Fruit fly (Drosophila melanogaster) whole organism, embryonic: ENCODE measurements around the gene ATPsyngamma.

Experiments used
- Adf1 ChIP-seq: fragments of 200-800 bp; sonication (Bioruptor generic); IDR thresholded peaks from 2 replicates; pipeline ENCODE4 v1.3.6; 2022; ENCODE audit warnings: missing biosample characterization, missing genetic modification characterization
- Asciz ChIP-seq: fragments of 200-800 bp; sonication (Bioruptor generic); optimal IDR thresholded peaks from 2 replicates; lab custom pipeline; 2017; ENCODE audit warnings: missing biosample characterization, mild to moderate bottlenecking, missing genetic modification characterization, missing genetic modification reagents
- Blimp-1 ChIP-seq: fragments of 200-800 bp; sonication (Bioruptor generic); optimal IDR thresholded peaks from 3 replicates; lab custom pipeline; 2018; ENCODE audit warnings: missing biosample characterization, missing genetic modification characterization, mild to moderate bottlenecking, moderate library complexity, missing genetic modification reagents
- CG10147 ChIP-seq: fragments of 200-800 bp; sonication (Bioruptor generic); optimal IDR thresholded peaks from 2 replicates; lab custom pipeline; 2019; ENCODE audit warnings: missing biosample characterization, mild to moderate bottlenecking, missing genetic modification characterization, moderate library complexity
- CG10209 ChIP-seq: fragments of 200-800 bp; sonication (Bioruptor generic); optimal IDR thresholded peaks from 3 replicates; lab custom pipeline; 2017; ENCODE audit warnings: missing biosample characterization, mild to moderate bottlenecking, missing genetic modification characterization, missing genetic modification reagents
- CG10959 ChIP-seq: fragments of 200-800 bp; sonication (Bioruptor generic); IDR thresholded peaks from 2 replicates; pipeline ENCODE4 v1.3.6; 2022; ENCODE audit warnings: missing biosample characterization, missing genetic modification characterization
- CG12219 ChIP-seq: fragments of 200-800 bp; sonication (Bioruptor generic); optimal IDR thresholded peaks from 3 replicates; lab custom pipeline; 2018; ENCODE audit warnings: missing biosample characterization, mild to moderate bottlenecking, missing genetic modification characterization
- CG13287 ChIP-seq: fragments of 200-800 bp; sonication (Bioruptor generic); IDR thresholded peaks from 2 replicates; pipeline ENCODE4 v1.3.6; 2022; ENCODE audit warnings: missing biosample characterization, missing genetic modification characterization; ENCODE audit not compliant: partially characterized antibody
- CG14014 ChIP-seq: fragments of 200-800 bp; sonication (Bioruptor generic); IDR thresholded peaks from 2 replicates; pipeline ENCODE4 v1.3.6; 2022; ENCODE audit warnings: missing biosample characterization, missing genetic modification characterization
- CG14441 ChIP-seq: fragments of 200-800 bp; sonication (Bioruptor generic); IDR thresholded peaks from 2 replicates; pipeline ENCODE4 v1.3.6; 2022; ENCODE audit warnings: missing biosample characterization, missing genetic modification characterization
- CG15073 ChIP-seq: fragments of 200-800 bp; sonication (Bioruptor generic); optimal IDR thresholded peaks from 2 replicates; lab custom pipeline; 2016; ENCODE audit warnings: missing biosample characterization, missing genetic modification characterization
- CG15601 ChIP-seq: fragments of 200-800 bp; sonication (Bioruptor generic); optimal IDR thresholded peaks from 3 replicates; lab custom pipeline; 2019; ENCODE audit warnings: missing biosample characterization, mild to moderate bottlenecking, missing genetic modification characterization, moderate library complexity
- CG16779 ChIP-seq: fragments of 200-800 bp; sonication (Bioruptor generic); IDR thresholded peaks from 2 replicates; pipeline ENCODE4 v1.3.6; 2022; ENCODE audit warnings: missing biosample characterization, missing genetic modification characterization
- CG2199 ChIP-seq: fragments of 200-800 bp; sonication (Bioruptor generic); IDR thresholded peaks from 3 replicates; pipeline ENCODE4 v1.3.6; 2022; ENCODE audit warnings: missing biosample characterization, missing genetic modification characterization
- CG3065 ChIP-seq: fragments of 200-800 bp; sonication (Bioruptor generic); optimal IDR thresholded peaks from 2 replicates; lab custom pipeline; 2016; ENCODE audit warnings: missing biosample characterization, missing genetic modification characterization
- CG32532 ChIP-seq: fragments of 200-800 bp; sonication (Bioruptor generic); IDR thresholded peaks from 2 replicates; pipeline ENCODE4 v1.3.6; 2022; ENCODE audit warnings: missing biosample characterization, missing genetic modification characterization
- CG34376 ChIP-seq: fragments of 200-800 bp; sonication (Bioruptor generic); optimal IDR thresholded peaks from 2 replicates; lab custom pipeline; 2018; ENCODE audit warnings: missing biosample characterization, mild to moderate bottlenecking, missing genetic modification characterization
- CG42726 ChIP-seq: fragments of 200-800 bp; sonication (Bioruptor generic); IDR thresholded peaks from 2 replicates; pipeline ENCODE4 v1.3.6; 2022; ENCODE audit warnings: missing biosample characterization, missing genetic modification characterization; ENCODE audit not compliant: partially characterized antibody
- Dll ChIP-seq: fragments of 200-800 bp; sonication (Bioruptor generic); IDR thresholded peaks from 4 replicates; pipeline ENCODE4 v1.3.6; 2022; ENCODE audit warnings: missing biosample characterization, missing genetic modification characterization; ENCODE audit not compliant: partially characterized antibody
- ERR ChIP-seq: fragments of 200-800 bp; sonication (Bioruptor generic); optimal IDR thresholded peaks from 2 replicates; lab custom pipeline; 2016; ENCODE audit warnings: missing biosample characterization, missing genetic modification characterization
- Hey ChIP-seq: fragments of 200-800 bp; sonication (Bioruptor generic); optimal IDR thresholded peaks from 3 replicates; lab custom pipeline; 2018; ENCODE audit warnings: missing biosample characterization, mild to moderate bottlenecking, missing genetic modification characterization
- HmgZ ChIP-seq: fragments of 200-800 bp; sonication (Bioruptor generic); optimal IDR thresholded peaks from 2 replicates; lab custom pipeline; 2018; ENCODE audit warnings: missing biosample characterization, mild to moderate bottlenecking, missing genetic modification characterization
- Hr78 ChIP-seq, 2 experiments: fragments of 200-800 bp in 1 of 2; fragments of >200 bp in 1 of 2; sonication (Bioruptor generic) in 1 of 2; optimal IDR thresholded peaks; 2 replicates each; lab custom pipeline; 2017 to 2019; ENCODE audit warnings: missing biosample characterization in 2 of 2, missing genetic modification characterization in 2 of 2, mild to moderate bottlenecking in 1 of 2, moderate library complexity in 1 of 2
- Jarid2 ChIP-seq: fragments of 200-800 bp; sonication (Bioruptor generic); optimal IDR thresholded peaks from 3 replicates; lab custom pipeline; 2017; ENCODE audit warnings: mild to moderate bottlenecking, missing biosample characterization, missing genetic modification reagents, missing genetic modification characterization
- Med ChIP-seq: fragments of 200-800 bp; sonication (Bioruptor generic); peaks from one replicate; lab custom pipeline; 2016; ENCODE audit warnings: missing biosample characterization, missing genetic modification characterization, mild to moderate bottlenecking, inconsistent platforms, moderate library complexity
- Nf-YB ChIP-seq: fragments of 200-800 bp; sonication (Bioruptor generic); optimal IDR thresholded peaks from 3 replicates; lab custom pipeline; 2019; ENCODE audit warnings: missing biosample characterization, mild to moderate bottlenecking, missing genetic modification characterization, moderate library complexity
- Rfx ChIP-seq: fragments of 200-800 bp; sonication (Bioruptor generic); IDR thresholded peaks from 2 replicates; pipeline ENCODE4 v1.3.6; 2022; ENCODE audit warnings: missing biosample characterization, missing genetic modification characterization
- Scr ChIP-seq: fragments of 200-800 bp; sonication (Bioruptor generic); IDR thresholded peaks from 2 replicates; pipeline ENCODE4 v1.3.6; 2022; ENCODE audit warnings: missing biosample characterization, missing genetic modification characterization; ENCODE audit not compliant: partially characterized antibody
- Side ChIP-seq: fragments of 200-800 bp; sonication (Bioruptor generic); optimal IDR thresholded peaks from 2 replicates; lab custom pipeline; 2016; ENCODE audit warnings: missing biosample characterization, missing genetic modification characterization
- abd-A ChIP-seq: fragments of 200-800 bp; sonication (Bioruptor generic); optimal IDR thresholded peaks from 3 replicates; lab custom pipeline; 2019; ENCODE audit warnings: missing biosample characterization, mild to moderate bottlenecking, missing genetic modification characterization, moderate library complexity
- bowl ChIP-seq: fragments of 200-800 bp; sonication (Bioruptor generic); IDR thresholded peaks from 2 replicates; pipeline ENCODE4 v1.3.6; 2022; ENCODE audit warnings: missing biosample characterization, missing genetic modification characterization
- cad ChIP-seq: fragments of >200 bp; optimal IDR thresholded peaks from 2 replicates; lab custom pipeline; 2017; ENCODE audit warnings: missing biosample characterization, missing genetic modification characterization
- chn ChIP-seq: fragments of 200-800 bp; sonication (Bioruptor generic); optimal IDR thresholded peaks from 2 replicates; lab custom pipeline; 2016; ENCODE audit warnings: missing biosample characterization, missing genetic modification characterization
- emc ChIP-seq: fragments of 200-800 bp; sonication (Bioruptor generic); optimal IDR thresholded peaks from 2 replicates; lab custom pipeline; 2016; ENCODE audit warnings: missing biosample characterization, missing genetic modification characterization
- gce ChIP-seq: fragments of 200-800 bp; sonication (Bioruptor generic); IDR thresholded peaks from 3 replicates; pipeline ENCODE4 v1.3.6; 2022; ENCODE audit warnings: missing biosample characterization, missing genetic modification characterization
- gcm ChIP-seq: fragments of 200-800 bp; sonication (Bioruptor generic); optimal IDR thresholded peaks from 2 replicates; lab custom pipeline; 2019; ENCODE audit warnings: missing biosample characterization, mild to moderate bottlenecking, missing genetic modification characterization, moderate library complexity
- her ChIP-seq: fragments of 200-800 bp; sonication (Bioruptor generic); optimal IDR thresholded peaks from 2 replicates; lab custom pipeline; 2016; ENCODE audit warnings: missing biosample characterization, missing genetic modification characterization
- knrl ChIP-seq: fragments of 200-800 bp; sonication (Bioruptor generic); IDR thresholded peaks from 3 replicates; pipeline ENCODE4 v1.3.6; 2022; ENCODE audit warnings: missing biosample characterization, missing genetic modification characterization; ENCODE audit not compliant: partially characterized antibody
- nerfin-1 ChIP-seq: fragments of 200-800 bp; sonication (Bioruptor generic); optimal IDR thresholded peaks from 3 replicates; lab custom pipeline; 2019; ENCODE audit warnings: missing biosample characterization, mild to moderate bottlenecking, missing genetic modification characterization, moderate library complexity
- nom ChIP-seq: fragments of 200-800 bp; sonication (Bioruptor generic); optimal IDR thresholded peaks from 2 replicates; lab custom pipeline; 2017; ENCODE audit warnings: missing biosample characterization, missing genetic modification characterization, mild to moderate bottlenecking, moderate library complexity, missing genetic modification reagents
- repo ChIP-seq: fragments of 200-800 bp; sonication (Bioruptor generic); optimal IDR thresholded peaks from 2 replicates; lab custom pipeline; 2016; ENCODE audit warnings: missing biosample characterization, missing genetic modification characterization
- scrt ChIP-seq: fragments of 200-800 bp; sonication (Bioruptor generic); optimal IDR thresholded peaks from 2 replicates; lab custom pipeline; 2018; ENCODE audit warnings: missing biosample characterization, mild to moderate bottlenecking, missing genetic modification characterization, moderate library complexity
- sens-2 ChIP-seq: fragments of 200-800 bp; sonication (Bioruptor generic); IDR thresholded peaks from 2 replicates; pipeline ENCODE4 v1.3.6; 2022; ENCODE audit warnings: missing biosample characterization, missing genetic modification characterization
- seq ChIP-seq: fragments of 200-800 bp; sonication (Bioruptor generic); IDR thresholded peaks from 2 replicates; pipeline ENCODE4 v1.3.6; 2022; ENCODE audit warnings: missing biosample characterization, missing genetic modification characterization
- sna ChIP-seq: fragments of 200-800 bp; sonication (Bioruptor generic); IDR thresholded peaks from 2 replicates; pipeline ENCODE4 v1.3.6; 2022; ENCODE audit warnings: missing biosample characterization, missing genetic modification characterization; ENCODE audit not compliant: partially characterized antibody
- so ChIP-seq: fragments of 200-800 bp; sonication (Bioruptor generic); IDR thresholded peaks from 3 replicates; pipeline ENCODE4 v1.3.6; 2022; ENCODE audit warnings: missing biosample characterization, missing genetic modification characterization
- tna ChIP-seq: fragments of 200-800 bp; sonication (Bioruptor generic); IDR thresholded peaks from 2 replicates; pipeline ENCODE4 v1.3.6; 2022; ENCODE audit warnings: missing biosample characterization, missing genetic modification characterization; ENCODE audit not compliant: partially characterized antibody
- unc-4 ChIP-seq: fragments of 200-800 bp; sonication (Bioruptor generic); IDR thresholded peaks from 2 replicates; pipeline ENCODE4 v1.3.6; 2022; ENCODE audit warnings: missing biosample characterization, missing genetic modification characterization; ENCODE audit not compliant: partially characterized antibody

ATPsyngamma gene

DNA sequence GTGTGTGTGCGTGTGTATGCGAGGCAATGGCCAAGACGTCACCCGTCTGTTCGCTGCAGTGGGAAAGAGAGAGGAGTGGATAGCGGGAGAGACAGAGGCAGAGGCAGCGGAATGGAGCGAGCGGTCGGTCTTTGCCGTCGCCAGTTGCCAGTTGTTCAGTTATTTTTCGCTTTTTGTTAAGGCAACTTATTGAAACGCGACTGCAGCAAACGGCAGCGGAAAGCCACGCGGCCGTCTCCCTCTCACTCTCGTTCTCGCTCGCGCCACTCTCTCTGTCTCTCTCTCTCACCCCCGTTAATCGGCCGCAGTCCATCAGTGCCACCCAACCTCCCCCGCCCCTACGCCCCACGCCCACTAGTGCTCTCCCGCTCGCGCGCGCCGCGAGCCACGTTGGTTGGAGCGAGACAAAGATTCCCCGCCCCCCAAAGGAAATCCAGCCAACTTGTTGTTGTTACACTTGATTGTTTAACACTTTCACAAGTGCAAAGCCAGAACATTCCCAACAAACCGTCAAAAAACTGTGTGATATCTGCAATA, 23.9 kb upstream of the ATPsyngamma start (continued):
- TF ChIP-seq CG10959 (0 out of 2 replicates have a peak, but pooled peaks have one; percentile 16), CG2199 (peak; percentile 84; the same call in 2 of the 3 replicates), unc-4 (GFP tag; lab: Robert Waterston, UW) (peak; percentile 34; the same call in 1 of the 2 replicates), CG32532 (GFP tag; lab: Robert Waterston, UW) (peak; percentile 59; the same call in 1 of the 2 replicates), CG16779 (0 out of 2 replicates have a peak, but pooled peaks have one; percentile 61), Rfx (GFP tag; lab: Robert Waterston, UW) (peak; percentile 22; the same call in 1 of the 2 replicates), repo (no peak), Jarid2 (GFP tag; lab: Kevin White, UChicago) (peak; percentile 96), CG10147 (no peak), sna (GFP tag; lab: Robert Waterston, UW) (peak; percentile 47), CG15073 (GFP tag; lab: Kevin White, UChicago) (peak; percentile 52), her (GFP tag; lab: Kevin White, UChicago) (peak; percentile 25), abd-A (tag; lab: Kevin White, UChicago) (peak; percentile 94), CG3065 (GFP tag; lab: Kevin White, UChicago) (peak; percentile 98), gce (GFP tag; lab: Robert Waterston, UW) (peak; percentile 37; the same call in 1 of the 3 replicates), Adf1 (GFP tag; lab: Robert Waterston, UW) (peak; percentile 89), nom (GFP tag; lab: Kevin White, UChicago) (peak; percentile 75), Nf-YB (GFP tag; lab: Kevin White, UChicago) (peak; percentile 44), Hey (tag; lab: Kevin White, UChicago) (peak; percentile 51), CG10209 (GFP tag; lab: Kevin White, UChicago) (peak; percentile 6), nerfin-1 (peak; percentile 86), ERR (GFP tag; lab: Kevin White, UChicago) (peak; percentile 30), Asciz (GFP tag; lab: Kevin White, UChicago) (no peak), knrl (peak; percentile 35; the same call in 1 of the 3 replicates), sens-2 (GFP tag; lab: Robert Waterston, UW) (peak; percentile 62), CG14014 (GFP tag; lab: Robert Waterston, UW) (peak; percentile 5; the same call in 1 of the 2 replicates), Blimp-1 (GFP tag; lab: Kevin White, UChicago) (peak; percentile 62), Dll (GFP tag; lab: Robert Waterston, UW) (peak; percentile 40; the same call in 2 of the 4 replicates), so (peak; percentile 65; the same call in 2 of the 3 replicates), cad (GFP tag; lab: Kevin White, UChicago) (no peak), Scr (GFP tag; lab: Robert Waterston, UW) (peak; percentile 47), gcm (GFP tag; lab: Kevin White, UChicago) (no peak), Med (peak; percentile 92), tna (peak; percentile 45; the same call in 1 of the 2 replicates), Hr78 (GFP tag; optimal IDR thresholded peaks at IDR 0.05; lab: Kevin White, UChicago) (peak in 1 of 2 experiments; percentile 45), CG42726 (GFP tag; lab: Robert Waterston, UW) (peak; percentile 57), seq (GFP tag; lab: Robert Waterston, UW) (peak; percentile 77), Side (peak; percentile 5), scrt (GFP tag; lab: Kevin White, UChicago) (peak; percentile 80), emc (GFP tag; lab: Kevin White, UChicago) (no peak), CG12219 (peak; percentile 15), chn (GFP tag; lab: Kevin White, UChicago) (peak; percentile 2), HmgZ (tag; lab: Kevin White, UChicago) (peak; percentile 80), CG34376 (GFP tag; lab: Kevin White, UChicago) (peak; percentile 66), CG14441 (GFP tag; lab: Robert Waterston, UW) (peak; percentile 48), bowl (GFP tag; lab: Robert Waterston, UW) (no peak), CG15601 (tag; lab: Kevin White, UChicago) (peak; percentile 16), CG13287 (GFP tag; lab: Robert Waterston, UW) (peak; percentile 61; the same call in 1 of the 2 replicates)
